Worm (Caenorhabditis elegans) whole organism, L4/young adult: ENCODE results near the gene mig-6.

Experiments
- W03F9.2 ChIP-seq: fragments of 150-350 bp; optimal IDR thresholded peaks from 2 replicates; lab custom pipeline; 2014; ENCODE audit warnings: missing biosample characterization, missing genetic modification characterization
- dao-5 ChIP-seq: sonication (generic microtip); optimal IDR thresholded peaks from 2 replicates; lab custom pipeline; 2016; ENCODE audit warnings: missing genotype, missing genetic modification characterization, moderate library complexity, missing compliant biosample characterization
- him-1 ChIP-seq: sonication (generic microtip); optimal IDR thresholded peaks from 2 replicates; lab custom pipeline; 2016; ENCODE audit warnings: missing genotype, missing genetic modification reagents, missing genetic modification characterization, missing compliant biosample characterization

DNA sequence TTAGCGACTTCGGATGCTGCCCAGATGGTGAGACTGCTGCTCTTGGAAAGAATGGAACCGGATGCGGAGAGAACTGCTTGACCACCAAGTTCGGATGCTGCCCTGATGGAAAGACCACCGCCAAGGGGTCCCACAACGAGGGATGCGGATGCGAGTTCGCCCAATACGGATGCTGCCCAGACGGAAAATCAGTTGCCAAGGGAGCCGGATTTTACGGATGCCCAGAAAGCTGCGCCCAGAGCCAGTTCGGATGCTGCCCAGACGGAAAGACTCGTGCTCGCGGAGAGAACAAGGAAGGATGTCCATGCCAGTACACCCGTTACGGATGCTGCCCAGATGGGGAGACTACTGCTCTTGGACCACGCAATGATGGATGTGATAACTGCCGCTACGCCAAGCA lies 3.9 kb downstream of the mig-6 start:
- TF ChIP-seq W03F9.2, result no peak
- no peak for TF ChIP-seq dao-5
- no peak for TF ChIP-seq him-1 (tag; lab: Kevin White, UChicago)
